Fruit fly (Drosophila melanogaster) whole organism, embryonic: Measurements from ENCODE around the gene CG31100.
A peak's percentile ranks its signal among the peaks of the same experiment; 100 is the strongest.

Source experiments
- ATbp ChIP-seq: fragments of 200-800 bp; sonication (Bioruptor generic); optimal IDR thresholded peaks from 2 replicates; lab custom pipeline; 2017; ENCODE audit warnings: missing biosample characterization, mild to moderate bottlenecking, missing genetic modification characterization, missing genetic modification reagents
- Adf1 ChIP-seq: fragments of 200-800 bp; sonication (Bioruptor generic); IDR thresholded peaks from 2 replicates; pipeline ENCODE4 v1.3.6; 2022; ENCODE audit warnings: missing biosample characterization, missing genetic modification characterization
- Aef1 ChIP-seq: fragments of 200-800 bp; sonication (Bioruptor generic); IDR thresholded peaks from 3 replicates; pipeline ENCODE4 v1.3.6; 2022; ENCODE audit warnings: missing biosample characterization, missing genetic modification characterization
- BEAF-32 ChIP-seq: fragments of 200-800 bp; sonication (Bioruptor generic); optimal IDR thresholded peaks from 3 replicates; lab custom pipeline; 2017; ENCODE audit warnings: missing biosample characterization, missing genetic modification characterization, mild to moderate bottlenecking, moderate library complexity, missing genetic modification reagents
- CG10209 ChIP-seq: fragments of 200-800 bp; sonication (Bioruptor generic); optimal IDR thresholded peaks from 3 replicates; lab custom pipeline; 2017; ENCODE audit warnings: missing biosample characterization, mild to moderate bottlenecking, missing genetic modification characterization, missing genetic modification reagents
- CG10462 ChIP-seq: fragments of 200-800 bp; sonication (Bioruptor generic); optimal IDR thresholded peaks from 2 replicates; lab custom pipeline; 2016; ENCODE audit warnings: missing biosample characterization, missing genetic modification characterization
- CG10654 ChIP-seq: fragments of 200-800 bp; sonication (Bioruptor generic); optimal IDR thresholded peaks from 2 replicates; lab custom pipeline; 2016; ENCODE audit warnings: missing biosample characterization, missing genetic modification characterization
- CG10979 ChIP-seq: fragments of 200-800 bp; sonication (Bioruptor generic); optimal IDR thresholded peaks from 2 replicates; lab custom pipeline; 2018; ENCODE audit warnings: missing biosample characterization, mild to moderate bottlenecking, missing genetic modification characterization, moderate library complexity
- CG12155 ChIP-seq: fragments of 200-800 bp; sonication (Bioruptor generic); optimal IDR thresholded peaks from 3 replicates; lab custom pipeline; 2016; ENCODE audit warnings: missing biosample characterization, missing genetic modification characterization
- CG12659 ChIP-seq: fragments of 200-800 bp; sonication (Bioruptor generic); optimal IDR thresholded peaks from 3 replicates; lab custom pipeline; 2017; ENCODE audit warnings: mild to moderate bottlenecking, missing biosample characterization, missing genetic modification reagents, missing genetic modification characterization
- CG13624 ChIP-seq: fragments of 200-800 bp; sonication (Bioruptor generic); optimal IDR thresholded peaks from 2 replicates; lab custom pipeline; 2016; ENCODE audit warnings: missing biosample characterization, missing genetic modification characterization
- CG1792 ChIP-seq: fragments of 200-800 bp; sonication (Bioruptor generic); optimal IDR thresholded peaks from 2 replicates; lab custom pipeline; 2016; ENCODE audit warnings: missing biosample characterization, missing genetic modification characterization
- CG1832 ChIP-seq: fragments of 200-800 bp; sonication (Bioruptor generic); optimal IDR thresholded peaks from 2 replicates; lab custom pipeline; 2017; ENCODE audit warnings: missing biosample characterization, mild to moderate bottlenecking, missing genetic modification characterization, inconsistent platforms
- CG18476 ChIP-seq: fragments of 200-800 bp; sonication (Bioruptor generic); optimal IDR thresholded peaks from 2 replicates; lab custom pipeline; 2016; ENCODE audit warnings: missing biosample characterization, mild to moderate bottlenecking, missing genetic modification characterization
- CG2875 ChIP-seq: fragments of 200-800 bp; sonication (Bioruptor generic); optimal IDR thresholded peaks from 2 replicates; lab custom pipeline; 2017; ENCODE audit warnings: missing biosample characterization, mild to moderate bottlenecking, missing genetic modification characterization, missing genetic modification reagents
- CG31441 ChIP-seq: fragments of 200-800 bp; sonication (Bioruptor generic); IDR thresholded peaks from 2 replicates; pipeline ENCODE4 v1.3.6; 2022; ENCODE audit warnings: missing biosample characterization, missing genetic modification characterization
- CG33213 ChIP-seq: fragments of 200-800 bp; sonication (Bioruptor generic); optimal IDR thresholded peaks from 3 replicates; lab custom pipeline; 2016; ENCODE audit warnings: missing biosample characterization, missing genetic modification characterization
- CG42726 ChIP-seq: fragments of 200-800 bp; sonication (Bioruptor generic); IDR thresholded peaks from 2 replicates; pipeline ENCODE4 v1.3.6; 2022; ENCODE audit warnings: missing biosample characterization, missing genetic modification characterization; ENCODE audit not compliant: partially characterized antibody
- CG5180 ChIP-seq: fragments of 200-800 bp; sonication (Bioruptor generic); optimal IDR thresholded peaks from 3 replicates; lab custom pipeline; 2017; ENCODE audit warnings: missing biosample characterization, missing genetic modification characterization, mild to moderate bottlenecking, moderate library complexity, missing genetic modification reagents
- CG5245 ChIP-seq: fragments of 200-800 bp; sonication (Bioruptor generic); optimal IDR thresholded peaks from 3 replicates; lab custom pipeline; 2016; ENCODE audit warnings: missing biosample characterization, missing genetic modification characterization
- CG7357 ChIP-seq: fragments of 200-800 bp; sonication (Bioruptor generic); IDR thresholded peaks from 3 replicates; pipeline ENCODE4 v1.3.6; 2022; ENCODE audit warnings: missing biosample characterization, missing genetic modification characterization
- CG7745 ChIP-seq: fragments of 200-800 bp; sonication (Bioruptor generic); optimal IDR thresholded peaks from 2 replicates; lab custom pipeline; 2018; ENCODE audit warnings: missing biosample characterization, mild to moderate bottlenecking, missing genetic modification characterization, moderate library complexity
- CG7839 ChIP-seq: fragments of 200-800 bp; sonication (Bioruptor generic); optimal IDR thresholded peaks from 3 replicates; lab custom pipeline; 2018; ENCODE audit warnings: missing biosample characterization, mild to moderate bottlenecking, missing genetic modification characterization, moderate library complexity
- CG7963 ChIP-seq: fragments of 200-800 bp; sonication (Bioruptor generic); IDR thresholded peaks from 3 replicates; pipeline ENCODE4 v1.3.6; 2022; ENCODE audit warnings: missing biosample characterization, missing genetic modification characterization; ENCODE audit not compliant: partially characterized antibody
- CG8089 ChIP-seq: fragments of 200-800 bp; sonication (Bioruptor generic); optimal IDR thresholded peaks from 3 replicates; lab custom pipeline; 2016; ENCODE audit warnings: missing biosample characterization, missing genetic modification characterization
- CkIIα-i1 ChIP-seq: fragments of 200-800 bp; sonication (Bioruptor generic); IDR thresholded peaks from 2 replicates; pipeline ENCODE4 v1.3.6; 2022; ENCODE audit warnings: missing biosample characterization, missing genetic modification characterization
- Dfd ChIP-seq, 2 experiments: fragments of >200 bp; optimal IDR thresholded peaks; 2 replicates each; lab custom pipeline; 2017; ENCODE audit warnings: missing biosample characterization in 2 of 2, missing genetic modification characterization in 2 of 2
- HLHmδ ChIP-seq: fragments of 200-800 bp; sonication (Bioruptor generic); optimal IDR thresholded peaks from 2 replicates; lab custom pipeline; 2018; ENCODE audit warnings: missing biosample characterization, mild to moderate bottlenecking, missing genetic modification characterization, moderate library complexity
- Hmr ChIP-seq: fragments of 200-800 bp; sonication (Bioruptor generic); optimal IDR thresholded peaks from 3 replicates; lab custom pipeline; 2017; ENCODE audit warnings: mild to moderate bottlenecking, missing biosample characterization, missing genetic modification reagents, missing genetic modification characterization
- Kr ChIP-seq: fragments of 200-800 bp; sonication (Bioruptor generic); optimal IDR thresholded peaks from 2 replicates; lab custom pipeline; 2017; ENCODE audit warnings: missing biosample characterization, mild to moderate bottlenecking, missing genetic modification characterization
- Lpt ChIP-seq: fragments of >200 bp; optimal IDR thresholded peaks from 2 replicates; lab custom pipeline; 2018; ENCODE audit warnings: missing biosample characterization, missing genetic modification characterization
- Side ChIP-seq: fragments of 200-800 bp; sonication (Bioruptor generic); optimal IDR thresholded peaks from 2 replicates; lab custom pipeline; 2016; ENCODE audit warnings: missing biosample characterization, missing genetic modification characterization
- Sox102F ChIP-seq: fragments of 200-800 bp; sonication (Bioruptor generic); optimal IDR thresholded peaks from 2 replicates; lab custom pipeline; 2018; ENCODE audit warnings: missing biosample characterization, mild to moderate bottlenecking, missing genetic modification characterization, moderate library complexity
- TFAM ChIP-seq: fragments of 200-800 bp; sonication (Bioruptor generic); optimal IDR thresholded peaks from 2 replicates; lab custom pipeline; 2017; ENCODE audit warnings: missing biosample characterization, missing genetic modification characterization, inconsistent platforms
- bsh ChIP-seq, 2 experiments: fragments of 200-800 bp; sonication (Bioruptor generic); optimal IDR thresholded peaks; 2 replicates each; lab custom pipeline; 2017 to 2018; ENCODE audit warnings: mild to moderate bottlenecking in 2 of 2, missing biosample characterization in 2 of 2, missing genetic modification characterization in 2 of 2, moderate library complexity in 1 of 2
- cas ChIP-seq: fragments of 200-800 bp; sonication (Bioruptor generic); IDR thresholded peaks from 2 replicates; pipeline ENCODE4 v1.3.6; 2022; ENCODE audit warnings: missing biosample characterization, missing genetic modification characterization
- cato ChIP-seq: fragments of 200-800 bp; sonication (Bioruptor generic); optimal IDR thresholded peaks from 2 replicates; lab custom pipeline; 2016; ENCODE audit warnings: missing biosample characterization, missing genetic modification characterization, borderline replicate concordance
- dm ChIP-seq: fragments of 200-800 bp; sonication (Bioruptor generic); optimal IDR thresholded peaks from 3 replicates; lab custom pipeline; 2016; ENCODE audit warnings: missing biosample characterization, missing genetic modification characterization
- dpn ChIP-seq, 2 experiments: fragments of 200-800 bp; sonication (Bioruptor generic); optimal IDR thresholded peaks; 3 replicates each; lab custom pipeline; 2016; ENCODE audit warnings: missing biosample characterization in 2 of 2, missing genetic modification characterization in 2 of 2
- ems ChIP-seq: fragments of 200-800 bp; sonication (Bioruptor generic); optimal IDR thresholded peaks from 3 replicates; lab custom pipeline; 2016; ENCODE audit warnings: missing biosample characterization, missing genetic modification characterization
- gce ChIP-seq: fragments of 200-800 bp; sonication (Bioruptor generic); IDR thresholded peaks from 3 replicates; pipeline ENCODE4 v1.3.6; 2022; ENCODE audit warnings: missing biosample characterization, missing genetic modification characterization
- her ChIP-seq: fragments of 200-800 bp; sonication (Bioruptor generic); optimal IDR thresholded peaks from 2 replicates; lab custom pipeline; 2016; ENCODE audit warnings: missing biosample characterization, missing genetic modification characterization
- ind ChIP-seq: fragments of 200-800 bp; sonication (Bioruptor generic); optimal IDR thresholded peaks from 3 replicates; lab custom pipeline; 2016; ENCODE audit warnings: missing biosample characterization, missing genetic modification characterization
- klu ChIP-seq: fragments of 200-800 bp; sonication (Bioruptor generic); IDR thresholded peaks from 2 replicates; pipeline ENCODE4 v1.3.6; 2022; ENCODE audit warnings: missing biosample characterization, missing genetic modification characterization
- lab ChIP-seq: fragments of 200-800 bp; sonication (Bioruptor generic); optimal IDR thresholded peaks from 3 replicates; lab custom pipeline; 2017; ENCODE audit warnings: missing biosample characterization, missing genetic modification characterization, mild to moderate bottlenecking, moderate library complexity, missing genetic modification reagents
- rib ChIP-seq: fragments of 200-800 bp; sonication (Bioruptor generic); IDR thresholded peaks from 2 replicates; pipeline ENCODE4 v1.3.6; 2022; ENCODE audit warnings: missing biosample characterization, missing genetic modification characterization
- so ChIP-seq: fragments of 200-800 bp; sonication (Bioruptor generic); IDR thresholded peaks from 3 replicates; pipeline ENCODE4 v1.3.6; 2022; ENCODE audit warnings: missing biosample characterization, missing genetic modification characterization
- tin ChIP-seq: fragments of 200-800 bp; sonication (Bioruptor generic); optimal IDR thresholded peaks from 3 replicates; lab custom pipeline; 2016; ENCODE audit warnings: missing biosample characterization, missing genetic modification characterization
- ttk ChIP-seq: fragments of 200-800 bp; sonication (Bioruptor generic); IDR thresholded peaks from 2 replicates; pipeline ENCODE4 v2.1.2; 2022; ENCODE audit warnings: missing biosample characterization, missing genetic modification characterization

CG31100 gene

dm6 chr3R:8945502-8946324, 57.7 kb downstream of the CG31100 start (continued):
- TF ChIP-seq rib (GFP tag; lab: Robert Waterston, UW) (peak; percentile 50; the same call in 1 of the 2 replicates), CG2875 (peak; percentile 85), CG7963 (no peak), CG10462 (GFP tag; lab: Kevin White, UChicago) (peak; percentile 51), klu (peak; percentile 51; the same call in 1 of the 2 replicates), CG1792 (GFP tag; lab: Kevin White, UChicago) (no peak), CG33213 (GFP tag; lab: Kevin White, UChicago) (no peak), ems (GFP tag; lab: Kevin White, UChicago) (peak; percentile 33), gce (peak; percentile 88), CG5245 (peak; percentile 67), Side (GFP tag; lab: Kevin White, UChicago) (no peak), ind (GFP tag; lab: Kevin White, UChicago) (peak; percentile 69), CG12155 (peak; percentile 43), CG7839 (peak; percentile 93), CG1832 (GFP tag; lab: Kevin White, UChicago) (no peak), CG10654 (GFP tag; lab: Kevin White, UChicago) (peak; percentile 57), CG7357 (GFP tag; lab: Robert Waterston, UW) (peak; percentile 72), CG10209 (GFP tag; lab: Kevin White, UChicago) (peak; percentile 78), TFAM (GFP tag; lab: Kevin White, UChicago) (no peak), her (GFP tag; lab: Kevin White, UChicago) (no peak), CG31441 (GFP tag; lab: Robert Waterston, UW) (peak; percentile 92), CG8089 (GFP tag; lab: Kevin White, UChicago) (no peak), Aef1 (GFP tag; lab: Robert Waterston, UW) (peak; percentile 77), CG42726 (GFP tag; lab: Robert Waterston, UW) (no peak), dpn (GFP tag; optimal IDR thresholded peaks at IDR 0.05; lab: Kevin White, UChicago) (peak; percentile 37 to 85), HLHmδ (no peak), lab (GFP tag; lab: Kevin White, UChicago) (peak; percentile 83), Hmr (GFP tag; lab: Kevin White, UChicago) (peak; percentile 83), bsh (GFP tag; optimal IDR thresholded peaks at IDR 0.05; lab: Kevin White, UChicago) (peak; percentile 79 to 94), Lpt (GFP tag; lab: Kevin White, UChicago) (no peak), cas (GFP tag; lab: Robert Waterston, UW) (peak; percentile 52; the same call in 1 of the 2 replicates), CG12659 (GFP tag; lab: Kevin White, UChicago) (peak; percentile 86), CG10979 (tag; lab: Kevin White, UChicago) (peak; percentile 87), CG5180 (GFP tag; lab: Kevin White, UChicago) (peak; percentile 73), so (GFP tag; lab: Robert Waterston, UW) (peak; percentile 90), ATbp (GFP tag; lab: Kevin White, UChicago) (peak; percentile 91), dm (no peak), Adf1 (GFP tag; lab: Robert Waterston, UW) (no peak), CG18476 (peak; percentile 65), Kr (GFP tag; lab: Kevin White, UChicago) (no peak), Sox102F (peak; percentile 92), CkIIα-i1 (GFP tag; lab: Robert Waterston, UW) (no peak), ttk (GFP tag; lab: Robert Waterston, UW) (peak; percentile 74), Dfd (GFP tag; optimal IDR thresholded peaks at IDR 0.05; lab: Kevin White, UChicago) (no peak), tin (GFP tag; lab: Kevin White, UChicago) (peak; percentile 74), CG7745 (no peak), cato (peak; percentile 43), CG13624 (no peak), BEAF-32 (GFP tag; lab: Kevin White, UChicago) (no peak)
